Fruit fly (Drosophila melanogaster): ENCODE results near the gene Ugt36E1.

Gene Ugt36E1

dm6 chr2L:18843560-18843959 lies 17.0 kb downstream of the Ugt36E1 start:
- peak in 1 of 2 experiments; percentile 53 for TF ChIP-seq foxo (GFP tag; optimal IDR thresholded peaks at IDR 0.05)
- TF ChIP-seq OdsH (GFP tag; optimal IDR thresholded peaks at IDR 0.05) = peak; percentile 46
- no peak for TF ChIP-seq sage (GFP tag; optimal IDR thresholded peaks at IDR 0.05)
- peak; percentile 69 for TF ChIP-seq ey (GFP tag; optimal IDR thresholded peaks at IDR 0.05)
- TF ChIP-seq br (GFP tag; optimal IDR thresholded peaks at IDR 0.05) = peak; percentile 73
- TF ChIP-seq Sp1 (GFP tag; optimal IDR thresholded peaks at IDR 0.05) = no peak
- no peak for TF ChIP-seq Rel (GFP tag; optimal IDR thresholded peaks at IDR 0.05)
- no peak for TF ChIP-seq Rel (tag; optimal IDR thresholded peaks at IDR 0.05)
- TF ChIP-seq dmrt93B (GFP tag; optimal IDR thresholded peaks at IDR 0.05) = no peak
- peak; percentile 53 for TF ChIP-seq h (GFP tag; optimal IDR thresholded peaks at IDR 0.05)
- no peak for TF ChIP-seq dl (GFP tag; optimal IDR thresholded peaks at IDR 0.05; ENCODE audit: insufficient read depth in 1 of 2, partially characterized antibody in 2 of 2)
- peak; percentile 51 for TF ChIP-seq fru (GFP tag; optimal IDR thresholded peaks at IDR 0.05)
- TF ChIP-seq rgr (GFP tag; optimal IDR thresholded peaks at IDR 0.05) = peak; percentile 53
- peak; percentile 73 for TF ChIP-seq Hnf4 (GFP tag; optimal IDR thresholded peaks at IDR 0.05)

dm6 chr2L:18844479-18844878 lies 17.9 kb downstream of the Ugt36E1 start, which contains the start of gene CG33120:
Gene CG33120, minus strand, starts transcription at chr2L:18844579.
- TF ChIP-seq pan (optimal IDR thresholded peaks at IDR 0.05) (no peak), brk (GFP tag; optimal IDR thresholded peaks at IDR 0.05) (no peak), psq (GFP tag; optimal IDR thresholded peaks at IDR 0.05) (no peak), sv (GFP tag; optimal IDR thresholded peaks at IDR 0.05) (no peak), h (GFP tag; optimal IDR thresholded peaks at IDR 0.05) (no peak), tai (GFP tag; optimal IDR thresholded peaks at IDR 0.05) (no peak), CrebA (GFP tag; optimal IDR thresholded peaks at IDR 0.05; ENCODE audit: borderline replicate concordance) (no peak), CG32264 (GFP tag; optimal IDR thresholded peaks at IDR 0.05) (no peak)

dm6 chr2L:18844917-18845509 lies 18.4 kb downstream of the Ugt36E1 start, which contains the start of gene CG17321:
Gene CG17321, plus strand, starts transcription at chr2L:18845184.
- TF ChIP-seq h (GFP tag; optimal IDR thresholded peaks at IDR 0.05) = no peak
- TF ChIP-seq psq (GFP tag; optimal IDR thresholded peaks at IDR 0.05) = no peak
- peak; percentile 62 for TF ChIP-seq Vsx2 (GFP tag; optimal IDR thresholded peaks at IDR 0.05; ENCODE audit: partially characterized antibody)
- TF ChIP-seq GATAd (GFP tag; optimal IDR thresholded peaks at IDR 0.05) = no peak
- TF ChIP-seq Dif (GFP tag; optimal IDR thresholded peaks at IDR 0.05; ENCODE audit: partially characterized antibody) = peak; percentile 87
- TF ChIP-seq dl (GFP tag; optimal IDR thresholded peaks at IDR 0.05; ENCODE audit: insufficient read depth in 1 of 2, partially characterized antibody in 2 of 2) = peak; percentile 5 to 77

dm6 chr2L:18846175-18846574 lies 19.6 kb downstream of the Ugt36E1 start:
- TF ChIP-seq dl (GFP tag; optimal IDR thresholded peaks at IDR 0.05; ENCODE audit: insufficient read depth in 1 of 2, partially characterized antibody in 2 of 2) (no peak), dmrt93B (GFP tag; optimal IDR thresholded peaks at IDR 0.05) (no peak), Sp1 (GFP tag; optimal IDR thresholded peaks at IDR 0.05) (no peak), OdsH (GFP tag; optimal IDR thresholded peaks at IDR 0.05) (no peak), dsf (GFP tag; optimal IDR thresholded peaks at IDR 0.05; ENCODE audit: borderline replicate concordance) (no peak), brk (GFP tag; optimal IDR thresholded peaks at IDR 0.05) (no peak), Myc (optimal IDR thresholded peaks at IDR 0.05) (no peak), br (GFP tag; optimal IDR thresholded peaks at IDR 0.05) (no peak)

dm6 chr2L:18846843-18847242 lies 20.3 kb downstream of the Ugt36E1 start:
- TF ChIP-seq brk (GFP tag; optimal IDR thresholded peaks at IDR 0.05) (no peak), CrebA (GFP tag; optimal IDR thresholded peaks at IDR 0.05; ENCODE audit: borderline replicate concordance) (no peak), usp (GFP tag; optimal IDR thresholded peaks at IDR 0.05) (no peak), OdsH (GFP tag; optimal IDR thresholded peaks at IDR 0.05) (no peak)

dm6 chr2L:18852249-18852648 lies 25.7 kb downstream of the Ugt36E1 start:
- TF ChIP-seq CG32264 (GFP tag; optimal IDR thresholded peaks at IDR 0.05) (no peak), usp (GFP tag; optimal IDR thresholded peaks at IDR 0.05) (no peak), dmrt93B (GFP tag; optimal IDR thresholded peaks at IDR 0.05) (no peak), Vsx2 (GFP tag; optimal IDR thresholded peaks at IDR 0.05; ENCODE audit: partially characterized antibody) (no peak), h (GFP tag; optimal IDR thresholded peaks at IDR 0.05) (no peak), Hnf4 (GFP tag; optimal IDR thresholded peaks at IDR 0.05) (no peak), CrebA (GFP tag; optimal IDR thresholded peaks at IDR 0.05; ENCODE audit: borderline replicate concordance) (no peak), N (GFP tag; optimal IDR thresholded peaks at IDR 0.05) (no peak), dsf (GFP tag; optimal IDR thresholded peaks at IDR 0.05; ENCODE audit: borderline replicate concordance) (no peak), Myc (optimal IDR thresholded peaks at IDR 0.05) (no peak), woc (GFP tag; optimal IDR thresholded peaks at IDR 0.05) (no peak), Dif (GFP tag; optimal IDR thresholded peaks at IDR 0.05; ENCODE audit: partially characterized antibody) (no peak), psq (GFP tag; optimal IDR thresholded peaks at IDR 0.05) (no peak), br (GFP tag; optimal IDR thresholded peaks at IDR 0.05) (no peak), GATAd (GFP tag; optimal IDR thresholded peaks at IDR 0.05) (no peak), Hr83 (GFP tag; optimal IDR thresholded peaks at IDR 0.05; ENCODE audit: poor library complexity, severe bottlenecking) (no peak), Sp1 (GFP tag; optimal IDR thresholded peaks at IDR 0.05) (no peak), rgr (GFP tag; optimal IDR thresholded peaks at IDR 0.05) (no peak), sage (GFP tag; optimal IDR thresholded peaks at IDR 0.05) (no peak)

Measured in whole organism, wandering third instar larva.